Worm (Caenorhabditis elegans) whole organism, L4 larva: ENCODE data around the gene unc-42.

Experiments
- F26F4.8 ChIP-seq: fragments of 200-800 bp; sonication (Bioruptor generic); conservative IDR thresholded peaks from 2 replicates; pipeline ENCODE4 v1.3.6; 2022; ENCODE audit warnings: missing genetic modification characterization, missing compliant biosample characterization
- F37D6.2 ChIP-seq: sonication (generic microtip); optimal IDR thresholded peaks from 2 replicates; lab custom pipeline; 2016; ENCODE audit warnings: mild to moderate bottlenecking, missing genetic modification characterization, missing compliant biosample characterization
- F44E2.7 ChIP-seq: fragments of 200-800 bp; sonication (Bioruptor generic); IDR thresholded peaks from 2 replicates; pipeline ENCODE4 v2.1.2; 2022; ENCODE audit warnings: missing genetic modification characterization, missing compliant biosample characterization
- R02D3.7 ChIP-seq: fragments of 150-350 bp; sonication (generic microtip); optimal IDR thresholded peaks from 3 replicates; lab custom pipeline; 2014; ENCODE audit warnings: missing biosample characterization, missing genetic modification characterization
- T26A8.4 ChIP-seq: fragments of 200-800 bp; sonication (Bioruptor generic); IDR thresholded peaks from 2 replicates; pipeline ENCODE4 v1.3.6; 2022; ENCODE audit warnings: missing genetic modification characterization, missing compliant biosample characterization
- Y48G9A.11 ChIP-seq: fragments of 200-800 bp; sonication (Bioruptor generic); IDR thresholded peaks from 2 replicates; pipeline ENCODE4 v1.3.6; 2022; ENCODE audit warnings: missing genetic modification reagents, missing genetic modification characterization, missing compliant biosample characterization
- ZK546.5 ChIP-seq, 2 experiments: sonication (generic microtip); optimal IDR thresholded peaks; 2 replicates each; lab custom pipeline; 2017; ENCODE audit warnings: missing biosample characterization in 2 of 2, missing genetic modification characterization in 2 of 2
- aha-1 ChIP-seq: fragments of 150-350 bp; peaks from one replicate; lab custom pipeline; 2014; ENCODE audit warnings: missing biosample characterization, missing genetic modification characterization
- ceh-44 ChIP-seq: fragments of 200-800 bp; sonication (Bioruptor generic); IDR thresholded peaks from 2 replicates; pipeline ENCODE4 v1.3.6; 2022; ENCODE audit warnings: missing genetic modification reagents, missing genetic modification characterization, missing compliant biosample characterization
- ces-1 ChIP-seq: fragments of 150-350 bp; sonication (generic microtip); optimal IDR thresholded peaks from 4 replicates; lab custom pipeline; 2014; ENCODE audit warnings: missing biosample characterization, missing genetic modification reagents, missing genetic modification characterization
- cey-2 ChIP-seq: sonication (generic microtip); optimal IDR thresholded peaks from 3 replicates; lab custom pipeline; 2017; ENCODE audit warnings: missing genetic modification characterization, mild to moderate bottlenecking, missing compliant biosample characterization, antibody characterized with exemption, borderline replicate concordance; ENCODE audit not compliant: insufficient read depth
- dmd-6 ChIP-seq: fragments of 200-800 bp; sonication (Bioruptor generic); IDR thresholded peaks from 2 replicates; pipeline ENCODE4 v1.3.6; 2022; ENCODE audit warnings: missing genetic modification reagents, missing genetic modification characterization, missing compliant biosample characterization
- dmd-8 ChIP-seq: fragments of 200-800 bp; sonication (Bioruptor generic); IDR thresholded peaks from 2 replicates; pipeline ENCODE4 v1.3.6; 2022; ENCODE audit warnings: missing genetic modification characterization, missing compliant biosample characterization
- dmd-9 ChIP-seq: fragments of 200-800 bp; sonication (Bioruptor generic); IDR thresholded peaks from 2 replicates; pipeline ENCODE4 v1.3.6; 2022; ENCODE audit warnings: missing genetic modification reagents, missing genetic modification characterization, missing compliant biosample characterization
- dve-1 ChIP-seq: sonication (generic microtip); optimal IDR thresholded peaks from 2 replicates; lab custom pipeline; 2017; ENCODE audit warnings: antibody characterized with exemption, mild to moderate bottlenecking, missing genetic modification characterization, missing compliant biosample characterization; ENCODE audit not compliant: insufficient read depth
- fkh-10 ChIP-seq: fragments of 150-350 bp; optimal IDR thresholded peaks from 2 replicates; lab custom pipeline; 2014; ENCODE audit warnings: missing biosample characterization, missing genetic modification reagents, missing genetic modification characterization
- hif-1 ChIP-seq, 2 experiments: sonication (generic microtip); optimal IDR thresholded peaks; 2 replicates each; lab custom pipeline; 2016 to 2017; ENCODE audit warnings: missing compliant biosample characterization in 2 of 2, missing genetic modification characterization in 2 of 2, missing genetic modification reagents in 2 of 2, missing genotype in 2 of 2, mild to moderate bottlenecking in 1 of 2
- hlh-11 ChIP-seq: fragments of 200-800 bp; sonication (Bioruptor generic); optimal IDR thresholded peaks from 2 replicates; lab custom pipeline; 2018; ENCODE audit warnings: mild to moderate bottlenecking, missing genetic modification characterization, missing compliant biosample characterization
- jun-1 ChIP-seq: fragments of 150-350 bp; optimal IDR thresholded peaks from 2 replicates; lab custom pipeline; 2014; ENCODE audit warnings: missing biosample characterization, missing genetic modification reagents, missing genetic modification characterization
- lin-13 ChIP-seq: fragments of 150-350 bp; optimal IDR thresholded peaks from 2 replicates; lab custom pipeline; 2014; ENCODE audit warnings: missing biosample characterization, missing genetic modification reagents, missing genetic modification characterization
- lin-15B ChIP-seq: fragments of 150-350 bp; sonication (generic microtip); optimal IDR thresholded peaks from 3 replicates; lab custom pipeline; 2014; ENCODE audit warnings: missing biosample characterization, missing genetic modification characterization
- lin-39 ChIP-seq: fragments of 150-350 bp; optimal IDR thresholded peaks from 2 replicates; lab custom pipeline; 2014; ENCODE audit warnings: missing biosample characterization, missing genetic modification reagents, missing genetic modification characterization
- lsy-2 ChIP-seq, 2 experiments: fragments of 150-350 bp in 1 of 2; sonication (generic microtip) in 1 of 2; optimal IDR thresholded peaks; 2 replicates each; lab custom pipeline; 2014 to 2017; ENCODE audit warnings: missing biosample characterization in 2 of 2, missing genetic modification characterization in 2 of 2
- madf-5 ChIP-seq, 2 experiments: fragments of 200-800 bp; sonication (Bioruptor generic); IDR thresholded peaks; 2 replicates each; pipeline ENCODE4 v1.3.6; 2022; ENCODE audit warnings: missing compliant biosample characterization in 2 of 2, missing genetic modification characterization in 2 of 2
- madf-9 ChIP-seq: fragments of 200-800 bp; sonication (Bioruptor generic); conservative IDR thresholded peaks from 2 replicates; pipeline ENCODE4 v1.3.6; 2022; ENCODE audit warnings: missing genetic modification reagents, missing genetic modification characterization, missing compliant biosample characterization
- mdt-29 ChIP-seq: fragments of 200-800 bp; sonication (Bioruptor generic); IDR thresholded peaks from 2 replicates; pipeline ENCODE4 v1.3.6; 2022; ENCODE audit warnings: missing genetic modification reagents, missing genetic modification characterization, missing compliant biosample characterization
- mep-1 ChIP-seq: fragments of 150-350 bp; sonication (generic microtip); optimal IDR thresholded peaks from 3 replicates; lab custom pipeline; 2014; ENCODE audit warnings: missing biosample characterization, missing genetic modification characterization
- mxl-3 ChIP-seq: fragments of 200-800 bp; sonication (Bioruptor generic); optimal IDR thresholded peaks from 2 replicates; lab custom pipeline; 2018; ENCODE audit warnings: mild to moderate bottlenecking, missing genetic modification characterization, missing compliant biosample characterization
- nhr-10 ChIP-seq: fragments of 150-350 bp; optimal IDR thresholded peaks from 2 replicates; lab custom pipeline; 2014; ENCODE audit warnings: missing biosample characterization, missing genetic modification characterization
- nhr-41 ChIP-seq: fragments of 200-800 bp; sonication (Bioruptor generic); IDR thresholded peaks from 2 replicates; pipeline ENCODE4 v1.3.6; 2022; ENCODE audit warnings: missing genetic modification reagents, missing genetic modification characterization, missing compliant biosample characterization
- nhr-42 ChIP-seq: fragments of 200-800 bp; sonication (Bioruptor generic); IDR thresholded peaks from 2 replicates; pipeline ENCODE4 v1.3.6; 2022; ENCODE audit warnings: missing genetic modification characterization, missing compliant biosample characterization
- nhr-6 ChIP-seq: fragments of 150-350 bp; optimal IDR thresholded peaks from 2 replicates; lab custom pipeline; 2014; ENCODE audit warnings: missing biosample characterization, missing genetic modification characterization
- nhr-77 ChIP-seq: fragments of 150-350 bp; optimal IDR thresholded peaks from 2 replicates; lab custom pipeline; 2014; ENCODE audit warnings: missing biosample characterization, missing genetic modification characterization
- pqm-1 ChIP-seq: sonication (generic microtip); optimal IDR thresholded peaks from 2 replicates; lab custom pipeline; 2017; ENCODE audit warnings: missing biosample characterization, missing genetic modification characterization
- set-16 ChIP-seq: fragments of 200-800 bp; sonication (Bioruptor generic); IDR thresholded peaks from 2 replicates; pipeline ENCODE4 v1.3.6; 2022; ENCODE audit warnings: missing genetic modification reagents, missing genetic modification characterization, missing compliant biosample characterization
- spr-1 ChIP-seq: sonication (generic microtip); optimal IDR thresholded peaks from 2 replicates; lab custom pipeline; 2016; ENCODE audit warnings: mild to moderate bottlenecking, missing genetic modification characterization, missing compliant biosample characterization
- tag-97 ChIP-seq: fragments of 200-800 bp; sonication (Bioruptor generic); IDR thresholded peaks from 2 replicates; pipeline ENCODE4 v1.3.6; 2022; ENCODE audit warnings: missing genetic modification characterization, missing compliant biosample characterization
- tra-1 ChIP-seq: fragments of 200-800 bp; sonication (Bioruptor generic); IDR thresholded peaks from 2 replicates; pipeline ENCODE4 v1.3.6; 2022; ENCODE audit warnings: missing genetic modification reagents, missing genetic modification characterization, missing compliant biosample characterization
- unc-62 ChIP-seq, 3 experiments: fragments of 150-350 bp in 1 of 3; sonication (generic microtip); optimal IDR thresholded peaks in 2 of 3; peaks in 1 of 3; 1 replicate in 1 of 3; 2 replicates in 2 of 3; lab custom pipeline; 2014 to 2017; ENCODE audit warnings: missing biosample characterization in 3 of 3, missing genetic modification characterization in 3 of 3, missing genetic modification reagents in 3 of 3, missing genotype in 1 of 3
- zip-11 ChIP-seq: fragments of 200-800 bp; sonication (Bioruptor generic); IDR thresholded peaks from 2 replicates; pipeline ENCODE4 v1.3.6; 2022; ENCODE audit warnings: missing genetic modification characterization, missing compliant biosample characterization
- zip-2 ChIP-seq: fragments of 150-350 bp; optimal IDR thresholded peaks from 2 replicates; lab custom pipeline; 2014; ENCODE audit warnings: missing biosample characterization, missing genetic modification characterization
- ztf-11 ChIP-seq: fragments of 150-350 bp; optimal IDR thresholded peaks from 2 replicates; lab custom pipeline; 2014; ENCODE audit warnings: missing biosample characterization, missing genetic modification characterization

Gene unc-42

DNA sequence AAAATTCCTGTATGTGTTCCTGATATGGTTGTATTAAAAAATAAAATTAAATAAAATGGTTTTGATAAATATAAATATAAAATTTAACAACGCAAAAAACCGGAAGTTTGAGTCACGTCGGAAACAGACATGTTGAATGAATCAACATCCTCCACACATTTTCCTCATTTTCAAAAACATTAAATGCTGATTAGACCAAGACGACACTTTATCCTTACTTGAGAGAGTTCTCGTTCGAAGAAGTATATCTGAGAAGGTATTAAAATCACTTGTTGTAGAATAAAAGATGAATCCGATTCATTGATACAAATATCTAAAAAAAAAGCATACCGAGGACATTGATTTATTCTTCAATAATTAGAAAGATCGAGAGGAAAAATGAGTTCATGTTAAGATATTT lies 29.0 kb upstream of the unc-42 start:
- TF ChIP-seq ZK546.5 (tag; optimal IDR thresholded peaks at IDR 0.05; lab: Kevin White, UChicago) (no peak), unc-62 (GFP tag; optimal IDR thresholded peaks at IDR 0.05 in 1 of 2; lab: Kevin White, UChicago) (peak in 1 of 2 experiments; percentile 61), unc-62 (tag; optimal IDR thresholded peaks at IDR 0.05; lab: Kevin White, UChicago) (no peak)

DNA sequence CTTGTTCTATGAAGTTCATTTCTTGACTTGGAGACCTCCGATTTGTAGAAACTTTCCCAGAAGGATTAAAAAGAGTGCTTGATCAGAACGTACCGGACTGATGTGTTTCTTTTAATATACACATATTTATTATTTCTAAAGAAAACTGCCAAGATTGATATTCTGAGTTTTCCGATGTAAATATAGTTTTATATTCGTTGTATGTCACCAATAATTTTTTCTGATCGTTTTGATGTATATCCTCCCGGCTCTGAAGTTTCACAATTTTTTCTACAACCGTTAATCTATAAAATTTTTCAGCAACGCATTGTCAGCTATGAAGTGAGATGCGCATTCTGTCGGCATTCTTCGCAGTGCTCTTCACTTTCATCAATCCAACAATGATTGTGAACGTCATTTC lies 27.4 kb upstream of the unc-42 start, which contains the start of gene F46B6.9:
Gene F46B6.9, plus strand, starts transcription at position 301 of the 400 bp plus-strand sequence.
- TF ChIP-seq Y48G9A.11 (no peak), pqm-1 (tag; lab: Kevin White, UChicago) (no peak), nhr-77 (tag; lab: Kevin White, UChicago) (no peak), mep-1 (tag; lab: Kevin White, UChicago) (no peak), nhr-41 (GFP tag; lab: Robert Waterston, UW) (no peak), jun-1 (tag; lab: Kevin White, UChicago) (no peak), nhr-6 (tag; lab: Kevin White, UChicago) (no peak), aha-1 (tag; lab: Kevin White, UChicago) (no peak), F44E2.7 (no peak), hlh-11 (tag; lab: Kevin White, UChicago) (no peak), hif-1 (tag; optimal IDR thresholded peaks at IDR 0.05; lab: Kevin White, UChicago) (no peak), ceh-44 (GFP tag; lab: Robert Waterston, UW) (no peak), dmd-8 (GFP tag; lab: Robert Waterston, UW) (no peak), mxl-3 (GFP tag; lab: Kevin White, UChicago) (no peak), F37D6.2 (tag; lab: Kevin White, UChicago) (no peak), lsy-2 (tag; optimal IDR thresholded peaks at IDR 0.05; lab: Kevin White, UChicago) (no peak), nhr-10 (tag; lab: Kevin White, UChicago) (no peak), lin-13 (GFP tag; lab: Kevin White, UChicago) (no peak), ZK546.5 (tag; optimal IDR thresholded peaks at IDR 0.05; lab: Kevin White, UChicago) (no peak), lin-39 (tag; lab: Kevin White, UChicago) (no peak)

DNA sequence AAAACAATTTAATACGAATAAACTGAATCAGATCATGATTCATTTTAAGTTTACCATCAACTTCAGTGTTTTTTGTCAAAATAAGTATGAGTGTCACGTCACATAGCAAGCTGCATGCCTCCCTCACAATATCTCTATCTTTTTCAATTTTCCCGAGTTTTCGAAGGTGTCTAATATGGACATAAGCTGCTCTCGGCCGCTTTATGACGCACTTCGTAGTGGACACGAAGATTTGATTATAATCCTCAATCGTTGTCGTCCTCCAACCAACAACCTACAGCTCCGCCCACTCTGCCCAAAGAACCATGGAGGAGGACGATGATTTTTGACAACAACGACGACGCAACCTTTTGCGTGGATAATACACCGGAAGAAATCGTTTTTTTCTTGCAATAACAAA lies 26.8 kb upstream of the unc-42 start:
- no peak for TF ChIP-seq spr-1 (tag; lab: Kevin White, UChicago)
- no peak for TF ChIP-seq zip-2 (tag; lab: Kevin White, UChicago)
- no peak for TF ChIP-seq madf-5 (GFP tag; IDR thresholded peaks at IDR 0.05; lab: Robert Waterston, UW)
- no peak for TF ChIP-seq aha-1 (tag; lab: Kevin White, UChicago)
- TF ChIP-seq tag-97 (GFP tag; lab: Robert Waterston, UW): no peak
- no peak for TF ChIP-seq mep-1 (tag; lab: Kevin White, UChicago)
- no peak for TF ChIP-seq mdt-29
- no peak for TF ChIP-seq madf-9 (GFP tag; lab: Robert Waterston, UW)
- no peak for TF ChIP-seq lin-15B (tag; lab: Kevin White, UChicago)

DNA sequence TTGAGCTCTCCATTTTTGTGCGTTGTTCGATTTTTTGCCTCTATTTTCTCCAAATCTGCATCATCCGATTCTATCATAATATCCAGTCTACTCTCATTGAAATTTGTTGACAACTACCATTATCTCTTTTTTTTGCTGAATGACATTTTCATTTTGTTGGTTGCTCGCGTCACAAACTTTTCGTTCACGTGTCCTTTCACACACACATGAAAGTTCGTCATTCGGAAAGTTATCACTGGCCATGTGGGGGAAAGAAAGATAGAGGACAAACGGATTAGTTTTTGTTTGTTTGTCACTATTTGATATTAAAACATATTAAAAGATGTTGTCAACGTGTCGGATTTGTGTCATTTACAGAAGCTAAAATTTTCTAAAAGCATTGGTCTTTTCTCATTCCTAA lies 25.8 kb upstream of the unc-42 start:
- TF ChIP-seq cey-2 (tag; lab: Kevin White, UChicago) (no peak), pqm-1 (tag; lab: Kevin White, UChicago) (no peak), dve-1 (tag; lab: Kevin White, UChicago) (peak; percentile 65), dmd-6 (peak; percentile 56)

DNA sequence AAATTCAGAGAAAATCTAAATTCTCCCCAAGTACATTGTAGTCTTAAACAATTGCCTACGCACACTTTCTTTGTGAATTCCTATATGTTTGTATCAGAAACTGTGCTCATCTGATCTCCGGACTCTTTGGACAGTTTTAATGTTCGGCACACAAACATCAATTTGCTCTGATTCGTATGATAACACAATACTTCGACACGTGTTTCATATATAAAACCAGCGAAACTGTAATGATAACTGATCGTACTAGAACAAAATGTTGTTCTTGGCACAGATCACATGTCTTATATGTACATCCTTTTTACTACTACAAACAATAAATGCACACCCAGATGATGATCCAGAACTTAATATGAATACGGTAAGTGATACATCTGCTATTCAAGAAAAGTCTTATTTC lies 22.1 kb upstream of the unc-42 start, which contains the start of gene lipl-2:
Gene lipl-2, plus strand, starts transcription at position 236 of the 400 bp plus-strand sequence.
- no peak for TF ChIP-seq zip-11 (GFP tag; lab: Robert Waterston, UW)
- no peak for TF ChIP-seq set-16 (GFP tag; lab: Robert Waterston, UW)
- peak; percentile 62; the same call in 1 of the 2 replicates for TF ChIP-seq nhr-42 (GFP tag; lab: Robert Waterston, UW)
- TF ChIP-seq hif-1 (tag; optimal IDR thresholded peaks at IDR 0.05; lab: Kevin White, UChicago): no peak
- no peak for TF ChIP-seq F26F4.8
- no peak for TF ChIP-seq R02D3.7 (tag; lab: Kevin White, UChicago)
- TF ChIP-seq F37D6.2 (tag; lab: Kevin White, UChicago): no peak
- no peak for TF ChIP-seq fkh-10
- TF ChIP-seq T26A8.4: no peak
- TF ChIP-seq dmd-9: no peak
- peak; percentile 92 for TF ChIP-seq dve-1 (tag; lab: Kevin White, UChicago)
- TF ChIP-seq nhr-6 (tag; lab: Kevin White, UChicago): no peak
- no peak for TF ChIP-seq tra-1
- no peak for TF ChIP-seq ztf-11 (tag; lab: Kevin White, UChicago)
- peak in 1 of 2 experiments; percentile 26 for TF ChIP-seq unc-62 (GFP tag; optimal IDR thresholded peaks at IDR 0.05 in 1 of 2; lab: Kevin White, UChicago)
- no peak for TF ChIP-seq unc-62 (tag; optimal IDR thresholded peaks at IDR 0.05; lab: Kevin White, UChicago)
- no peak for TF ChIP-seq ces-1 (GFP tag; lab: Kevin White, UChicago)
- peak; percentile 60 for TF ChIP-seq nhr-77 (tag; lab: Kevin White, UChicago)
